Worm (Caenorhabditis elegans) whole organism, L3 larva: ENCODE measurements around the gene str-106.

ENCODE experiments used
- R02D3.7 ChIP-seq: fragments of 150-350 bp; optimal IDR thresholded peaks from 2 replicates; lab custom pipeline; 2014; ENCODE audit warnings: missing biosample characterization, missing genetic modification characterization
- ZK546.5 ChIP-seq: sonication (generic microtip); optimal IDR thresholded peaks from 2 replicates; lab custom pipeline; 2017; ENCODE audit warnings: missing biosample characterization, missing genetic modification characterization
- aly-2 ChIP-seq: fragments of 150-350 bp; optimal IDR thresholded peaks from 2 replicates; lab custom pipeline; 2014; ENCODE audit warnings: missing biosample characterization, missing genetic modification characterization
- ama-1 ChIP-seq: fragments of 150-350 bp; optimal IDR thresholded peaks from 2 replicates; lab custom pipeline; 2018
- ceh-16 ChIP-seq: sonication (generic microtip); optimal IDR thresholded peaks from 2 replicates; lab custom pipeline; 2017; ENCODE audit warnings: missing biosample characterization, missing genetic modification characterization
- ceh-28 ChIP-seq: fragments of 150-350 bp; optimal IDR thresholded peaks from 2 replicates; lab custom pipeline; 2014; ENCODE audit warnings: missing biosample characterization, missing genetic modification reagents, missing genetic modification characterization
- ceh-82 ChIP-seq: fragments of 150-350 bp; optimal IDR thresholded peaks from 2 replicates; lab custom pipeline; 2014; ENCODE audit warnings: missing biosample characterization, missing genetic modification characterization
- ceh-9 ChIP-seq: sonication (generic microtip); optimal IDR thresholded peaks from 2 replicates; lab custom pipeline; 2018; ENCODE audit warnings: missing biosample characterization, missing genetic modification characterization
- daf-12 ChIP-seq: fragments of 150-350 bp; optimal IDR thresholded peaks from 2 replicates; lab custom pipeline; 2014; ENCODE audit warnings: missing biosample characterization, missing genetic modification reagents, missing genetic modification characterization
- egl-27 ChIP-seq: sonication (generic microtip); optimal IDR thresholded peaks from 4 replicates; lab custom pipeline; 2017; ENCODE audit warnings: missing biosample characterization, missing genetic modification reagents, missing genetic modification characterization
- elt-1 ChIP-seq: fragments of 150-350 bp; optimal IDR thresholded peaks from 2 replicates; lab custom pipeline; 2014; ENCODE audit warnings: missing biosample characterization, missing genetic modification characterization
- elt-2 ChIP-seq: sonication (generic microtip); optimal IDR thresholded peaks from 2 replicates; lab custom pipeline; 2016; ENCODE audit warnings: missing genetic modification reagents, mild to moderate bottlenecking, missing genetic modification characterization, missing compliant biosample characterization
- elt-3 ChIP-seq, 3 experiments: fragments of 150-350 bp in 1 of 3; sonication (generic microtip) in 2 of 3; optimal IDR thresholded peaks; 2 replicates in 2 of 3; 4 replicates in 1 of 3; lab custom pipeline; 2014 to 2017; ENCODE audit warnings: missing biosample characterization in 3 of 3, missing genetic modification characterization in 3 of 3
- eor-1 ChIP-seq, 2 experiments: fragments of 150-350 bp; optimal IDR thresholded peaks; 2 replicates each; lab custom pipeline; 2014 to 2018; ENCODE audit warnings: missing biosample characterization in 2 of 2, missing genetic modification characterization in 2 of 2
- fkh-10 ChIP-seq: sonication (generic microtip); optimal IDR thresholded peaks from 2 replicates; lab custom pipeline; 2017; ENCODE audit warnings: missing biosample characterization, missing genetic modification reagents, missing genetic modification characterization
- fkh-2 ChIP-seq: fragments of 150-350 bp; optimal IDR thresholded peaks from 2 replicates; lab custom pipeline; 2014; ENCODE audit warnings: missing biosample characterization, missing genetic modification reagents, missing genetic modification characterization
- fos-1 ChIP-seq: fragments of 150-350 bp; optimal IDR thresholded peaks from 2 replicates; lab custom pipeline; 2014; ENCODE audit warnings: missing biosample characterization, missing genetic modification characterization
- hmg-11 ChIP-seq: sonication (generic microtip); optimal IDR thresholded peaks from 2 replicates; lab custom pipeline; 2016; ENCODE audit warnings: missing genetic modification characterization, missing compliant biosample characterization
- jun-1 ChIP-seq: fragments of 150-350 bp; optimal IDR thresholded peaks from 2 replicates; lab custom pipeline; 2014; ENCODE audit warnings: missing biosample characterization, missing genetic modification reagents, missing genetic modification characterization
- lin-15B ChIP-seq: fragments of 150-350 bp; optimal IDR thresholded peaks from 2 replicates; lab custom pipeline; 2014; ENCODE audit warnings: missing biosample characterization, missing genetic modification characterization
- lsy-12 ChIP-seq: sonication (generic microtip); optimal IDR thresholded peaks from 2 replicates; lab custom pipeline; 2016; ENCODE audit warnings: mild to moderate bottlenecking, missing genetic modification characterization, missing compliant biosample characterization
- mdl-1 ChIP-seq: fragments of 150-350 bp; optimal IDR thresholded peaks from 2 replicates; lab custom pipeline; 2014; ENCODE audit warnings: missing biosample characterization, missing genetic modification characterization
- mml-1 ChIP-seq: fragments of 150-350 bp; sonication (generic microtip); optimal IDR thresholded peaks from 3 replicates; lab custom pipeline; 2014; ENCODE audit warnings: missing biosample characterization, missing genetic modification characterization
- nfya-1 ChIP-seq: sonication (generic microtip); optimal IDR thresholded peaks from 2 replicates; lab custom pipeline; 2017; ENCODE audit warnings: missing genetic modification characterization, mild to moderate bottlenecking, missing compliant biosample characterization, antibody characterized with exemption, moderate library complexity; ENCODE audit not compliant: insufficient read depth
- nhr-11 ChIP-seq: fragments of 150-350 bp; optimal IDR thresholded peaks from 2 replicates; lab custom pipeline; 2014; ENCODE audit warnings: missing biosample characterization, missing genetic modification characterization
- nhr-12 ChIP-seq: fragments of 150-350 bp; optimal IDR thresholded peaks from 2 replicates; lab custom pipeline; 2014; ENCODE audit warnings: missing biosample characterization, missing genetic modification characterization
- nhr-23 ChIP-seq: fragments of 150-350 bp; optimal IDR thresholded peaks from 2 replicates; lab custom pipeline; 2014; ENCODE audit warnings: missing biosample characterization, missing genetic modification reagents, missing genetic modification characterization
- nhr-237 ChIP-seq: fragments of 150-350 bp; optimal IDR thresholded peaks from 2 replicates; lab custom pipeline; 2014; ENCODE audit warnings: missing biosample characterization, missing genetic modification characterization
- nhr-25 ChIP-seq: sonication (generic microtip); optimal IDR thresholded peaks from 2 replicates; lab custom pipeline; 2017; ENCODE audit warnings: missing biosample characterization, missing genetic modification characterization
- nhr-28 ChIP-seq: fragments of 150-350 bp; optimal IDR thresholded peaks from 2 replicates; lab custom pipeline; 2014; ENCODE audit warnings: missing biosample characterization, missing genetic modification characterization
- nhr-67 ChIP-seq: fragments of 150-350 bp; optimal IDR thresholded peaks from 2 replicates; lab custom pipeline; 2014; ENCODE audit warnings: missing biosample characterization, missing genetic modification characterization
- nhr-77 ChIP-seq: fragments of 150-350 bp; optimal IDR thresholded peaks from 2 replicates; lab custom pipeline; 2014; ENCODE audit warnings: missing biosample characterization, missing genetic modification characterization
- pha-4 ChIP-seq: fragments of 150-350 bp; optimal IDR thresholded peaks from 2 replicates; lab custom pipeline; 2014; ENCODE audit warnings: missing biosample characterization, missing genetic modification reagents, missing genetic modification characterization
- sea-2 ChIP-seq: fragments of 150-350 bp; sonication (generic microtip); optimal IDR thresholded peaks from 4 replicates; lab custom pipeline; 2014; ENCODE audit warnings: missing biosample characterization, missing genetic modification reagents, missing genetic modification characterization
- skn-1 ChIP-seq: fragments of 150-350 bp; optimal IDR thresholded peaks from 2 replicates; lab custom pipeline; 2014; ENCODE audit warnings: missing biosample characterization, missing genetic modification characterization
- snpc-4 ChIP-seq: fragments of 150-350 bp; optimal IDR thresholded peaks from 2 replicates; lab custom pipeline; 2014; ENCODE audit warnings: missing biosample characterization, missing genetic modification characterization
- unc-39 ChIP-seq: sonication (generic microtip); optimal IDR thresholded peaks from 4 replicates; lab custom pipeline; 2017; ENCODE audit warnings: missing biosample characterization, missing genetic modification characterization
- zag-1 ChIP-seq: fragments of 150-350 bp; optimal IDR thresholded peaks from 2 replicates; lab custom pipeline; 2014; ENCODE audit warnings: missing biosample characterization, missing genetic modification characterization
- ztf-11 ChIP-seq: fragments of 150-350 bp; optimal IDR thresholded peaks from 2 replicates; lab custom pipeline; 2014; ENCODE audit warnings: missing biosample characterization, missing genetic modification characterization

Gene str-106

DNA sequence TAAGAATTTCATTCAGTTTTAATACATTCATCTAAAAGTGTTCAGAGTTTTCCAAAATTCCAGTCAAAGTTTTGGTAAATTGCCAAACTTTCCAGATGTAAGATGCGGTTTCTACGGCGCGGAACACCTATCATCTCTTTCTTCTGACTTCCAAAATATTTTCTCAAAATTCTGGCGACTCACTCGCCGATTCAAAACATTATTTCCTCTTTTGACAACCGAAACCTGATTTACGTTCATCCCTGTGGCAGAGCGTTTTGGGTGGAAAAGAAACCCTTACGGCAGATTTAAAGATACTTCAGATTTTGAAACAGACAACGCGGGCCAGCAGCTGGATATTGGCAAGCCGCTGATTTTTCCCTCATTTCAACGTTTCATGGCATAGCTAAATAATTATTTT is 17.6 kb downstream of the str-106 start, which contains the start of gene F11A5.5:
Gene F11A5.5, plus strand, starts transcription at position 301 of the 400 bp plus-strand sequence.
- no peak for TF ChIP-seq nfya-1 (tag; lab: Kevin White, UChicago)
- no peak for TF ChIP-seq jun-1 (tag; lab: Kevin White, UChicago)
- no peak for TF ChIP-seq ZK546.5 (tag; lab: Kevin White, UChicago)
- no peak for TF ChIP-seq hmg-11 (tag; lab: Kevin White, UChicago)
- no peak for TF ChIP-seq ceh-9 (tag; lab: Kevin White, UChicago)
- no peak for TF ChIP-seq nhr-67 (tag; lab: Kevin White, UChicago)
- TF ChIP-seq nhr-23, result no peak
- TF ChIP-seq elt-3 (tag; optimal IDR thresholded peaks at IDR 0.05; lab: Kevin White, UChicago), result no peak
- TF ChIP-seq unc-39 (tag; lab: Kevin White, UChicago), result no peak
- no peak for TF ChIP-seq R02D3.7 (tag; lab: Kevin White, UChicago)
- TF ChIP-seq lsy-12 (tag; lab: Kevin White, UChicago), result no peak
- no peak for TF ChIP-seq fkh-10 (GFP tag; lab: Kevin White, UChicago)
- TF ChIP-seq lin-15B, result no peak
- TF ChIP-seq ceh-16 (tag; lab: Kevin White, UChicago), result no peak
- no peak for TF ChIP-seq ama-1 (lab: Kevin White, UChicago)
- TF ChIP-seq aly-2 (tag; lab: Kevin White, UChicago), result no peak
- no peak for TF ChIP-seq zag-1 (tag; lab: Kevin White, UChicago)
- TF ChIP-seq nhr-25 (tag; lab: Kevin White, UChicago), result no peak

ce11 chrV:16201730-16202129 is 21.3 kb downstream of the str-106 start, which contains the start of gene F11A5.17:
Gene F11A5.17 (plus strand): TSS chrV:16202030.
- TF ChIP-seq egl-27 (no peak), fos-1 (tag; lab: Kevin White, UChicago) (no peak), ama-1 (lab: Kevin White, UChicago) (no peak), mdl-1 (tag; lab: Kevin White, UChicago) (no peak), nhr-28 (tag; lab: Kevin White, UChicago) (no peak), pha-4 (no peak), ztf-11 (tag; lab: Kevin White, UChicago) (no peak), nhr-23 (no peak), elt-1 (tag; lab: Kevin White, UChicago) (no peak), zag-1 (tag; lab: Kevin White, UChicago) (no peak), ceh-82 (tag; lab: Kevin White, UChicago) (no peak), elt-2 (no peak), snpc-4 (no peak)

DNA sequence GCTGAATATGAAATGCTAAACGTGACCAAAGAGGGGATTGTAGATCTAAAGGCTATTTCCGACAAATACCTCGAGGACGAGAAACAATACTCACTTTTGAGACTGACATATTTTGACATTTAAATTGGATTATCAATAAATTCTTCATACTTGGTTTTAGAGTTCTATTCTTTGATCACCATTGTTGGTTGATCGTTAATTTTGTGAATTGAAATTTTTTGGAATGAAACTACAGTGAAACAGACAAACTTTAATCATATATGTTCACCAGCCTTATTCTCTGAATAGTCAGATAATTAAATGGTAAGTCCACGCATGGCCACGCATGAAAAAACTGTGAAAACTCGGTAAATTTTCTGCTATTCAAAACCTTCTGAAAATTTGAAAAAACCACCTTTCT is 22.2 kb downstream of the str-106 start, which contains the start of gene F11A5.18:
Gene F11A5.18, plus strand, starts transcription at position 301 of the 400 bp plus-strand sequence.
- TF ChIP-seq jun-1 (tag; lab: Kevin White, UChicago) (no peak), ama-1 (lab: Kevin White, UChicago) (no peak), fkh-2 (no peak), nhr-237 (tag; lab: Kevin White, UChicago) (no peak)
- TF ChIP-seq, all 47 proteins: peak for 0

- TF ChIP-seq nhr-23 (no peak), sea-2 (no peak), ceh-82 (tag; lab: Kevin White, UChicago) (no peak), skn-1 (tag; lab: Kevin White, UChicago) (no peak), R02D3.7 (tag; lab: Kevin White, UChicago) (no peak), ztf-11 (tag; lab: Kevin White, UChicago) (no peak), fos-1 (tag; lab: Kevin White, UChicago) (no peak), elt-3 (tag; optimal IDR thresholded peaks at IDR 0.05; lab: Kevin White, UChicago) (no peak), lsy-12 (tag; lab: Kevin White, UChicago) (no peak), nhr-11 (tag; lab: Kevin White, UChicago) (no peak), daf-12 (tag; lab: Kevin White, UChicago) (no peak), snpc-4 (no peak), eor-1 (tag; optimal IDR thresholded peaks at IDR 0.05; lab: Kevin White, UChicago) (no peak), nhr-12 (no peak), nfya-1 (tag; lab: Kevin White, UChicago) (no peak), ceh-28 (tag; lab: Kevin White, UChicago) (no peak), mml-1 (no peak), nhr-77 (tag; lab: Kevin White, UChicago) (no peak), aly-2 (tag; lab: Kevin White, UChicago) (no peak), elt-2 (no peak)
These were observed 24.4 kb downstream of the str-106 start, which contains the start of gene irld-26 for ce11 chrV:16204888-16205287. Gene irld-26 (plus strand): TSS chrV:16205188.
